Fruit fly (Drosophila melanogaster): ENCODE data around the gene CG17928.

CG17928 gene

dm6 chr2L:16815989-16816749, 24.8 kb downstream of the CG17928 start, which contains the start of gene mdy (continued):
- TF ChIP-seq nerfin-2 (GFP tag; IDR thresholded peaks at IDR 0.05; ENCODE audit: partially characterized antibody) (peak; percentile 44; the same call in 1 of the 2 replicates), CG10274 (GFP tag; optimal IDR thresholded peaks at IDR 0.05) (no peak), Camta (GFP tag; optimal IDR thresholded peaks at IDR 0.05) (peak; percentile 4), CG3726 (GFP tag; IDR thresholded peaks at IDR 0.05) (0 out of 3 replicates have a peak, but pooled peaks have one; percentile 9), CG13894 (tag; optimal IDR thresholded peaks at IDR 0.05) (no peak), PHDP (tag; optimal IDR thresholded peaks at IDR 0.05) (peak; percentile 58), lab (GFP tag; optimal IDR thresholded peaks at IDR 0.05) (peak; percentile 44), Ssrp (tag; optimal IDR thresholded peaks at IDR 0.05) (peak; percentile 32), crp (GFP tag; optimal IDR thresholded peaks at IDR 0.05) (no peak), HmgZ (tag; optimal IDR thresholded peaks at IDR 0.05) (peak; percentile 55), Atf6 (GFP tag; IDR thresholded peaks at IDR 0.05) (peak; percentile 59; the same call in 1 of the 2 replicates), ash1 (GFP tag; optimal IDR thresholded peaks at IDR 0.05) (no peak), HLH4C (GFP tag; IDR thresholded peaks at IDR 0.05; ENCODE audit: partially characterized antibody) (peak; percentile 73), CG4854 (GFP tag; optimal IDR thresholded peaks at IDR 0.05) (no peak), NC2β (GFP tag; optimal IDR thresholded peaks at IDR 0.05) (peak; percentile 37), CG6813 (GFP tag; optimal IDR thresholded peaks at IDR 0.05) (no peak), lmd (GFP tag; IDR thresholded peaks at IDR 0.05) (peak; percentile 40; the same call in 1 of the 2 replicates), slp2 (GFP tag; optimal IDR thresholded peaks at IDR 0.05) (peak; percentile 30), shn (GFP tag; optimal IDR thresholded peaks at IDR 0.05) (peak; percentile 17), cas (GFP tag; IDR thresholded peaks at IDR 0.05) (peak; percentile 52; the same call in 1 of the 2 replicates), Blimp-1 (GFP tag; optimal IDR thresholded peaks at IDR 0.05) (no peak), slbo (GFP tag; IDR thresholded peaks at IDR 0.05) (peak; percentile 67), CoRest (tag; optimal IDR thresholded peaks at IDR 0.05) (peak; percentile 75), her (GFP tag; optimal IDR thresholded peaks at IDR 0.05) (peak; percentile 39), vvl (GFP tag; IDR thresholded peaks at IDR 0.05) (peak; percentile 75), CG9609 (GFP tag; optimal IDR thresholded peaks at IDR 0.05) (no peak), pfk (GFP tag; optimal IDR thresholded peaks at IDR 0.05) (no peak), hbn (GFP tag; IDR thresholded peaks at IDR 0.05; ENCODE audit: partially characterized antibody) (no peak), CG4820 (GFP tag; optimal IDR thresholded peaks at IDR 0.05) (peak; percentile 43), caup (GFP tag; optimal IDR thresholded peaks at IDR 0.05; ENCODE audit: severe bottlenecking) (peak; percentile 42), CG1603 (tag; optimal IDR thresholded peaks at IDR 0.05) (peak; percentile 72), Awh (GFP tag; IDR thresholded peaks at IDR 0.05) (0 out of 2 replicates have a peak, but pooled peaks have one; percentile 13), fd102C (GFP tag; optimal IDR thresholded peaks at IDR 0.05) (no peak), CG31441 (GFP tag; IDR thresholded peaks at IDR 0.05) (peak; percentile 63), BEAF-32 (GFP tag; optimal IDR thresholded peaks at IDR 0.05) (peak; percentile 56), CG10431 (GFP tag; optimal IDR thresholded peaks at IDR 0.05) (no peak), Hmr (GFP tag; optimal IDR thresholded peaks at IDR 0.05) (peak; percentile 58), Hmx (GFP tag; optimal IDR thresholded peaks at IDR 0.05) (no peak), br (optimal IDR thresholded peaks at IDR 0.05) (no peak), CG16815 (GFP tag; optimal IDR thresholded peaks at IDR 0.05) (no peak), CG17802 (tag; optimal IDR thresholded peaks at IDR 0.05) (no peak), CG9797 (GFP tag; optimal IDR thresholded peaks at IDR 0.05) (peak; percentile 19), CG6791 (GFP tag; IDR thresholded peaks at IDR 0.05; ENCODE audit: partially characterized antibody) (no peak), tup (GFP tag; optimal IDR thresholded peaks at IDR 0.05) (peak; percentile 29), tio (GFP tag; optimal IDR thresholded peaks at IDR 0.05) (peak; percentile 41), CG12942 (GFP tag; optimal IDR thresholded peaks at IDR 0.05) (peak; percentile 39), Ravus (GFP tag; IDR thresholded peaks at IDR 0.05) (no peak), Spps (tag; optimal IDR thresholded peaks at IDR 0.05) (no peak)
